Worm (Caenorhabditis elegans) whole organism, L3 larva: ENCODE data around the gene F56D6.9.

Source experiments
- ceh-16 ChIP-seq: sonication (generic microtip); optimal IDR thresholded peaks from 2 replicates; lab custom pipeline; 2017; ENCODE audit warnings: missing biosample characterization, missing genetic modification characterization
- ceh-82 ChIP-seq: fragments of 150-350 bp; optimal IDR thresholded peaks from 2 replicates; lab custom pipeline; 2014; ENCODE audit warnings: missing biosample characterization, missing genetic modification characterization
- daf-12 ChIP-seq: fragments of 150-350 bp; optimal IDR thresholded peaks from 2 replicates; lab custom pipeline; 2014; ENCODE audit warnings: missing biosample characterization, missing genetic modification reagents, missing genetic modification characterization
- elt-3 ChIP-seq, 3 experiments: fragments of 150-350 bp in 1 of 3; sonication (generic microtip) in 2 of 3; optimal IDR thresholded peaks; 2 replicates in 2 of 3; 4 replicates in 1 of 3; lab custom pipeline; 2014 to 2017; ENCODE audit warnings: missing biosample characterization in 3 of 3, missing genetic modification characterization in 3 of 3
- lsy-12 ChIP-seq: sonication (generic microtip); optimal IDR thresholded peaks from 2 replicates; lab custom pipeline; 2016; ENCODE audit warnings: mild to moderate bottlenecking, missing genetic modification characterization, missing compliant biosample characterization
- nhr-237 ChIP-seq: fragments of 150-350 bp; optimal IDR thresholded peaks from 2 replicates; lab custom pipeline; 2014; ENCODE audit warnings: missing biosample characterization, missing genetic modification characterization
- nhr-25 ChIP-seq: sonication (generic microtip); optimal IDR thresholded peaks from 2 replicates; lab custom pipeline; 2017; ENCODE audit warnings: missing biosample characterization, missing genetic modification characterization
- nhr-28 ChIP-seq: fragments of 150-350 bp; optimal IDR thresholded peaks from 2 replicates; lab custom pipeline; 2014; ENCODE audit warnings: missing biosample characterization, missing genetic modification characterization
- pha-4 ChIP-seq: fragments of 150-350 bp; optimal IDR thresholded peaks from 2 replicates; lab custom pipeline; 2014; ENCODE audit warnings: missing biosample characterization, missing genetic modification reagents, missing genetic modification characterization
- skn-1 ChIP-seq: fragments of 150-350 bp; optimal IDR thresholded peaks from 2 replicates; lab custom pipeline; 2014; ENCODE audit warnings: missing biosample characterization, missing genetic modification characterization
- snpc-4 ChIP-seq: fragments of 150-350 bp; optimal IDR thresholded peaks from 2 replicates; lab custom pipeline; 2014; ENCODE audit warnings: missing biosample characterization, missing genetic modification characterization
- ztf-11 ChIP-seq: fragments of 150-350 bp; optimal IDR thresholded peaks from 2 replicates; lab custom pipeline; 2014; ENCODE audit warnings: missing biosample characterization, missing genetic modification characterization
- ztf-4 ChIP-seq: fragments of 150-350 bp; optimal IDR thresholded peaks from 2 replicates; lab custom pipeline; 2014; ENCODE audit warnings: missing biosample characterization, missing genetic modification characterization

ce11 chrIV:3904620-3905019, 12.5 kb downstream of the F56D6.9 start, which contains the start of gene F56D6.21:
- no peak for TF ChIP-seq ztf-11 (tag; lab: Kevin White, UChicago)
- no peak for TF ChIP-seq daf-12
- TF ChIP-seq pha-4 (tag; lab: Kevin White, UChicago), result no peak
- TF ChIP-seq nhr-25, result no peak
- TF ChIP-seq nhr-28 (tag; lab: Kevin White, UChicago), result no peak
- TF ChIP-seq nhr-237 (tag; lab: Kevin White, UChicago), result no peak
- no peak for TF ChIP-seq elt-3 (tag; optimal IDR thresholded peaks at IDR 0.05; lab: Kevin White, UChicago)
- TF ChIP-seq lsy-12, result no peak
- TF ChIP-seq snpc-4 (tag; lab: Kevin White, UChicago), result no peak
- TF ChIP-seq ztf-4 (tag; lab: Kevin White, UChicago), result no peak
- no peak for TF ChIP-seq skn-1 (tag; lab: Kevin White, UChicago)
- TF ChIP-seq ceh-16, result no peak
- TF ChIP-seq ceh-82, result no peak
